Worm (Caenorhabditis elegans): ENCODE results near the gene F19D8.2.
A peak's percentile ranks its signal among the peaks of the same experiment; 100 is the strongest.

The F19D8.2 gene

DNA sequence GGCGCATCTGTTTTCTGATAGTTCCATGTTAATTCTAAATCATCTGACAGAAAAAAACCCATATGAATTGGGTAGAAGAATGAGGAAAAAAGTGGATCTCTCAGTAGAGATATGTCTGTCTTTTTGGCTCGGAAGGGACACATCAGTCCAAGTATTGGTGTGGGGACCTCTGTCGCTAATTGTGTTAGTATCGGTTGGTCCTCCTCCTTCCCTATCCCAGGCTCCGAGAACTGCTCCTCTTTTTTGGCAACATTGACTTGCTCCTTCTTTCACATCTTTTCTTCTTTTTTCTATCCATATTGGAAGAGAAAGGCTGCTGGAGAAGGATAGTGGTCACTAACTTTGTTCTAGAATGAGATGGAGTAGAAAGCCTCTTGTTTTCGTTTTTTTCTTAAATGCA lies 41.7 kb downstream of the F19D8.2 start:
- TF ChIP-seq ttx-3 (tag; optimal IDR thresholded peaks at IDR 0.05) (no peak), unc-42 (tag; optimal IDR thresholded peaks at IDR 0.05) (peak; percentile 92), ceh-31 (tag; optimal IDR thresholded peaks at IDR 0.05) (peak; percentile 5), ceh-18 (tag; optimal IDR thresholded peaks at IDR 0.05) (no peak)

DNA sequence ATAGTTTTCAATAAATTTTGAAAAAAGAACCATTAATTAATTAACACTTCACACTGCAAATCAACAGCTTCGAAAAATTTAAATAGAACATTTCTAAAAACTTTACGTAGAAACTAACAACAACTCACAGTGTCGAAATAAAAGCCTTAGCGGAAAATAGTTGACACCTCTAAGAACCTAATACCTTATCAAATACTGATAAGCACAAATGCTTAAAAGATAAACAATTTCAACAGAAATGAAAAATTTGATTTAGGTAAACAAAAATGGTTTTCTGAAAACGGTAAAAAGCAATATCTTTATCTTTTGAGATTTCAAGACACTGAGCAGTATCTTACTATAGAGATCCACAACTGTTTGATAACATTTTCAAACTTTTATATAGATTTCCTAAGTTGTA lies 42.6 kb downstream of the F19D8.2 start:
- no peak for TF ChIP-seq elt-4 (tag; optimal IDR thresholded peaks at IDR 0.05)
- no peak for TF ChIP-seq T23F11.4 (GFP tag; optimal IDR thresholded peaks at IDR 0.05)
- TF ChIP-seq ceh-18 (tag; optimal IDR thresholded peaks at IDR 0.05) = no peak
- TF ChIP-seq nfya-1 (tag; optimal IDR thresholded peaks at IDR 0.05) = no peak
- no peak for TF ChIP-seq ceh-9 (tag; optimal IDR thresholded peaks at IDR 0.05)
- no peak for TF ChIP-seq gmeb-2 (tag; optimal IDR thresholded peaks at IDR 0.05)
- TF ChIP-seq nhr-11 (tag; optimal IDR thresholded peaks at IDR 0.05) = no peak
- no peak for TF ChIP-seq npax-4 (tag; optimal IDR thresholded peaks at IDR 0.05)
- TF ChIP-seq unc-86 (tag; optimal IDR thresholded peaks at IDR 0.05) = no peak

DNA sequence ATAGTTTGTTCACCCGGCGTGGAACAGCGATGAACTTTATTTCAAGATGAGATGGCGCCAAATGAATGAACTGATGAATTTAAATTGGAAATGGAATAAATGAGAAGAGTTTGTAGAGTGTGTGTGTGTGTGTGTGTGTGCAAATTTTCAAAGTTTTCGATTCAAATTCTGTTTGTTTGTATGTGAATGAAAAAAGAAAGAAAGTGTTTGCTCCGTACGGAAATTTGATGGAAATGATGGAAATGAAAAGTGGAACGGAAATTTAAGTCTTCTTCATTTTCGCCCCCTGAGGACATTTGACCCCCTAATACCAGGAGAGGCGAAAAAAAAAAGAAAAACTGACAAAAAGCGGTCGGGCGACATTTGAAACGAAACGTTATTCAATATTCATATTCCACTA lies 43.9 kb downstream of the F19D8.2 start:
- no peak for TF ChIP-seq T23F11.4 (GFP tag; optimal IDR thresholded peaks at IDR 0.05)
- TF ChIP-seq ceh-6 (GFP tag; optimal IDR thresholded peaks at IDR 0.05) = no peak

DNA sequence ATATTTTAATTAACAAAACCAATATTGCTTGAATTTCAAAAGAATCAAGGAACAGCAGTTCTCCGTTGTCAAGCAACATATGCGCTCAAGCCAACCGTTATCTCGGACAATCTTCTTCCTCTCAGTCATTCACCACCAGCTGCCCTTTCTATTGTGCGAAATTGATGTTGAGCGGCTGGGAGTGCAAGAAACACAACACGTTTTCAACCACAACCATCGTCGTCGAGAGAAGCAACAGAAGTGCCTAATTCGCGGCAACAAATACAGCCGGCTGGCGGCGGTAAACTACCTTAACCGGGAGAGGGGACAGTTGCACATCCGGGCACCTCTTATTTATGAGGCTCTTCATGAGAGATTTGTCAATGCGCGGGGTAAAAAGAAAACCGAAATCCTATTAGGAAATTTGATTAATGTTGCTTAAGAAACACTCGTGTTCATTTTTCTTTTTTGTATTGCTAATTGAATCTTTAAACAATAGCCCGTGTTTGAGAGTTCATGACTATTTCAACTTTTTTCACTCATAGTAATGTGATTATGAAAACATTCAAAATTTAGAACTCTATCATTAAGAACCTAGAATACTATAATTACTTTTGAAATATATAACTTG lies 47.6 kb downstream of the F19D8.2 start:
- TF ChIP-seq unc-42 (tag; optimal IDR thresholded peaks at IDR 0.05) (peak; percentile 79), ref-2 (tag; optimal IDR thresholded peaks at IDR 0.05) (peak; percentile 15), unc-55 (GFP tag; optimal IDR thresholded peaks at IDR 0.05) (no peak), ttx-3 (tag; optimal IDR thresholded peaks at IDR 0.05) (no peak), gmeb-2 (tag; optimal IDR thresholded peaks at IDR 0.05) (no peak), ceh-31 (tag; optimal IDR thresholded peaks at IDR 0.05) (peak; percentile 7), hlh-13 (GFP tag; optimal IDR thresholded peaks at IDR 0.05) (no peak), ceh-48 (tag; optimal IDR thresholded peaks at IDR 0.05) (no peak), unc-86 (tag; optimal IDR thresholded peaks at IDR 0.05) (no peak), pqm-1 (tag; optimal IDR thresholded peaks at IDR 0.05) (no peak), Y22D7AL.16 (tag; optimal IDR thresholded peaks at IDR 0.05) (no peak), ceh-19 (GFP tag; optimal IDR thresholded peaks at IDR 0.05) (no peak)

DNA sequence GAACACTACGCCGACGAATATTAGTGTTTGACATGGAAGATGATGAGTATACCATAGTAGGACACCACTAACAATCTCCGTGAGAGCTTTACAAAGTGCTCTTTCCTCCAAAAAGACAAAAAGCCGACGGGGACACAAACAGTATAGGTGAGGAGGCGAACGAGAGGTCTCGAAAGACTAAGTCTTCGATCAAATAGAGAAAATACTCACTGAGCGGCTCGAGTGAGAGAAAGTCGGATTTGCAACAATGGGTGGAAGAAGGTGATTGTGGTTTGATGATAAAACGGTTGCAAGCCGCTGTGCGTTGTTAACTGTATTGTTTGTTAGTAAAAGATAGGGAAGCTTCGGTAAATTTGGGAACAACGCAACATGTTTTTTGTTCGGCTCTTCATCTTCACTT lies 48.4 kb downstream of the F19D8.2 start, which contains the start of gene hlb-1:
Gene hlb-1, minus strand, starts transcription at position 101 of the 400 bp plus-strand sequence.
- TF ChIP-seq C38D4.7 (GFP tag; optimal IDR thresholded peaks at IDR 0.05) (no peak), ttx-3 (tag; optimal IDR thresholded peaks at IDR 0.05) (no peak), rnt-1 (tag; optimal IDR thresholded peaks at IDR 0.05) (no peak)

DNA sequence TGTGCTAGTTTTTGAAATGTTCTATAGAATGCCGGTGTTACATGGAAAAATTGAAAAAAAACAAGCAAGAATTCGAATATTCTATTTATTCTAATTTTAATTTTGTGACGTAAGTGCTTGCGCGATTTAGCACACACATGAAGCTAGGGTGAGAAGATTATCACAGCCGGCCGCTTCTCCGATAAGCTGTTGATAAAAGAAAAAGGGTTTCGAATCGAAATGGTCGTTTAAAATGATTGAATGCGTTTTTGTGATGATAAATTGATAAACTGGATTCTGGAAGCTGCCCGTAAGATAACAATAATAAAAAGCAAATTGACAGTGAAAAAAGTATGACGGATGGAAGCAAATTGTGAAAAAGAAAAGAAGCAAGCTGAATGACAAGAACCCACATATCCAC lies 49.9 kb downstream of the F19D8.2 start:
- TF ChIP-seq elt-2 (tag; optimal IDR thresholded peaks at IDR 0.05) = peak; percentile 57
- no peak for TF ChIP-seq dve-1 (tag; optimal IDR thresholded peaks at IDR 0.05)
- TF ChIP-seq odd-2 (tag; optimal IDR thresholded peaks at IDR 0.05) = no peak

DNA sequence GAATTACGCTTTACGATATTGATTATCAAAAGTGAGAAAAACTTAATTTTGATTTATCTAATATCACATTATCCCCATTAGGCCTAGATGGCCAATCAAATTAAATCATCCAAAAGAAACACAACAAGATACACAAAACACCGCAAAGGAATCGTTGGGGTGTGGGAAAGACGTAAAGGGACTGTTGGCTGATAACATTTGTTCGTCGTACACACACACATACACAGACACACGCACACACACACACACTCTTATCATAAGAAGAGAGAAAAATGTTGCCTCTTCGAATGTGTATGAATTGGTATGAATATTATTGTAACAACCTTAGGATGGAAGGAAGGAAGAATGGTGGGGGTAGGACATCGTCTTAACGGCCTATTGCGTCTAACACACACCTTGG lies 50.9 kb downstream of the F19D8.2 start:
- TF ChIP-seq fax-1 (tag; optimal IDR thresholded peaks at IDR 0.05) (no peak), elt-2 (tag; optimal IDR thresholded peaks at IDR 0.05) (peak; percentile 85)

DNA sequence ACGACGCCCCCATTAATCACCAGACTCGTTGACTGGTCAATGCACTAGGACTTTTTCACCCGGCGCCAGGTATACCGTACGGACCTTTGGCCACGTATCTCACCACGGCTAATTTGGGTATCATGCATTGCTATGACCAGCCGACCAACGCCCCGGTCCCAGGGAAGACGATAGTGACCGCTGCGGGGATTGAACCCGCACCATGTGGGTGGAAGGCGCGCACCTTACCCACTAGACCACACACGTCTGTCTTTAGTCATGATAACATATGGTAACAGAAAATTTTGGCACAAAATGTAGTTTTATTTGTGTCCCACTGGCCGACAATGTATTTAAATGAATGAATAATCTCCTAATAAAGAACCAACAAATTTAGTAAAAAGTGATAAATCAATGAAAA lies 52.0 kb downstream of the F19D8.2 start:
- TF ChIP-seq ceh-22 (tag; optimal IDR thresholded peaks at IDR 0.05) = no peak
